Worm (Caenorhabditis elegans) whole organism, L4/young adult: ENCODE measurements around the gene C46E10.1.

Source experiments
- W03F9.2 ChIP-seq: fragments of 150-350 bp; optimal IDR thresholded peaks from 2 replicates; lab custom pipeline; 2014; ENCODE audit warnings: missing biosample characterization, missing genetic modification characterization
- dao-5 ChIP-seq: sonication (generic microtip); optimal IDR thresholded peaks from 2 replicates; lab custom pipeline; 2016; ENCODE audit warnings: missing genotype, missing genetic modification characterization, moderate library complexity, missing compliant biosample characterization
- him-1 ChIP-seq: sonication (generic microtip); optimal IDR thresholded peaks from 2 replicates; lab custom pipeline; 2016; ENCODE audit warnings: missing genotype, missing genetic modification reagents, missing genetic modification characterization, missing compliant biosample characterization

C46E10.1 gene

ce11 chrII:3724175-3724715 is at the start of gene C46E10.1:
C46E10.1 (plus strand) TSS chrII:3724225.
- TF ChIP-seq dao-5 (tag; lab: Kevin White, UChicago) (no peak), him-1 (no peak)

DNA sequence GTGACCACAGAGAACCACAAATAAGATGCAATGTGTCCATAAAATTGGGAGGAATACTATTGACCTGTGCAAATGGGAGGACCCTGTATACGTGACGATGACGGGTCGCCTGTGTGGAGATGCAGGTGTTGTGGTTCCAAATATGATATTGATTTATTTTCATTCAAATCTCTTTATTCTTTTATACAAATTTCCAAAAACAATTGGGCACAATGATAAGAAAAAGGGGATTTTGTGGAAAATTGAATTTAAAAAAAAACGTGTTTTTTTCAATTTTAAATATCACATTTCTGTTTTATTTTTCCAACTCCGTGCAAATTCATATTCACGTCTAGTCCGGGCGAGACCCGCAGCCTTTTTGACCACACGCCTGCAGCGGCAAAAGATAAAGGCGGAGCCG is 48.8 kb upstream of the C46E10.1 start, which contains the start of gene F19B10.2:
TSS of gene F19B10.2 (plus strand) at position 301 of the 400 bp plus-strand sequence.
- TF ChIP-seq W03F9.2 (tag; lab: Kevin White, UChicago), result no peak
- TF ChIP-seq dao-5 (tag; lab: Kevin White, UChicago), result no peak
- TF ChIP-seq him-1, result no peak

- TF ChIP-seq W03F9.2 (tag; lab: Kevin White, UChicago), result no peak
- no peak for TF ChIP-seq dao-5 (tag; lab: Kevin White, UChicago)
- TF ChIP-seq him-1, result no peak
Observed at ce11 chrII:3678978-3679377, 45.0 kb upstream of the C46E10.1 start.

- no peak for TF ChIP-seq dao-5 (tag; lab: Kevin White, UChicago)
- TF ChIP-seq him-1, result no peak
- TF ChIP-seq W03F9.2 (tag; lab: Kevin White, UChicago), result no peak
Observed at ce11 chrII:3680366-3680765, 43.7 kb upstream of the C46E10.1 start.

- TF ChIP-seq dao-5 (tag; lab: Kevin White, UChicago) (no peak), W03F9.2 (tag; lab: Kevin White, UChicago) (no peak), him-1 (no peak)
Observed at ce11 chrII:3681365-3682083, 42.5 kb upstream of the C46E10.1 start, which contains the start of gene F19B10.10. F19B10.10 (minus strand) TSS chrII:3681415.

DNA sequence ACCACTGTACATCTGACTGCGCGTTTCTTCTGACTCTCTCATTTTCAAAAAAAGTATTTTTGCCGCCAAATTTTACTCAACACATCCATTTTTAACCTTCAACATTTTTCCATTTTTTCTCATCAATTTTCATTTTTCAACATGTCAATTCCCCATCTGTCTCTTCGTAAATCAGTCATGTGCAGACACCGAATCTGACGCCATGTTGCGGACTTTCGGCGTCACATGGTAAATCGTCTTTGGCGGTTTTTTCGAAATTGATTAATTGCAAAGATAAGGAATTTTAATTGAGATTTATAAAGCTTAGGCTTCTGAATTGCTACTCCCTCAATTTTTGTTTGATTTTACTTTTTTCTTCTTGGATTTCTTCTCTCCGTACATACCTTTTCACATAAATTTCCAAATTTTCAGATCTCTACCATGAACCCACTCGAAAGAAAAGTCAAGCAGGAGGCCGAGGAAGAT is 41.2 kb upstream of the C46E10.1 start, which contains the start of gene F19B10.1:
TSS of gene F19B10.1 (plus strand) at position 415 of the 465 bp plus-strand sequence.
- TF ChIP-seq dao-5 (tag; lab: Kevin White, UChicago) (no peak), him-1 (no peak), W03F9.2 (tag; lab: Kevin White, UChicago) (peak; percentile 67)

ce11 chrII:3684487-3685067 is 39.4 kb upstream of the C46E10.1 start:
- no peak for TF ChIP-seq him-1
- TF ChIP-seq dao-5 (tag; lab: Kevin White, UChicago), result no peak
- no peak for TF ChIP-seq W03F9.2 (tag; lab: Kevin White, UChicago)

- no peak for TF ChIP-seq W03F9.2 (tag; lab: Kevin White, UChicago)
- TF ChIP-seq dao-5 (tag; lab: Kevin White, UChicago), result no peak
- no peak for TF ChIP-seq him-1
Observed at ce11 chrII:3688333-3688732, 35.7 kb upstream of the C46E10.1 start, which contains the start of gene ifas-1. ifas-1 (minus strand) TSS chrII:3688719.

DNA sequence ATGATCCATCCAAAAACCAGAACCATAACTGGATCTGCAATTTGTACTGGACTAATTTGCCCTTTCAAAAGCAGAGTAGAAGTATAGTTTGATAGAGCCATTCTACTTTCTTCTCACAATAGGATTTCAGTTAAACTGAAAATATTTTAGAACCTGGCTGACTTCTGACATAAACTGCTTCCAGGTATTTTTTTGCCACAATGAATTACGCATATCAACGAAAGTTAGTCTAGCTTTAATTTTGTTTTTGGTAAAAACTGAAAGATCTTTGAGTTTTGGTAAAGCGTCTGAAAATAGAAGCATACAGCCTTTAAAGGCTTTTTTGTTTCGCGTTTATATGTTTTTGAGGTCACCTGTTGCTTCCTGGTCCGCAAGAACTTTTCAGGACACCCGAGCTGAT is 33.4 kb upstream of the C46E10.1 start, which contains the start of gene srx-101:
TSS of gene srx-101 (minus strand) at position 101 of the 400 bp plus-strand sequence.
- TF ChIP-seq dao-5 (tag; lab: Kevin White, UChicago) (no peak), W03F9.2 (tag; lab: Kevin White, UChicago) (no peak), him-1 (no peak)

DNA sequence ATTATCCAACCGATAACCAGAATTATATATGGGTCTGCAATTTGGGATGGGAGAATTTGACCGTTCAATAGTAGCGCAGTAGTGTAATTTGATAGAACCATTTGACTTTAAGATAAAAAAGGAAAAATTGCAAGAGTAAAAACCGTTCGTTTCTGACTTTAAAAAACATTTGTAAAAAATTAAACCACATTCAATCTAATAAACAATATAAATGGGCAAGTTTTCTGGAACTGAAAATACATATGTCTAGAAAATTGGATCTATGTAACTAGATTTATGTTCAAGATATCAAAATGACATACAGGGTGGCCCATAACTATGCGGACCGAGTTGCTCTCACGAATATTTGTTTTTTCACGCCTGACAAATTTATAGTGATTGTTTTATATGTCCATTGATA is 29.4 kb upstream of the C46E10.1 start, which contains the start of gene srx-102:
TSS of gene srx-102 (minus strand) at position 101 of the 400 bp plus-strand sequence.
- no peak for TF ChIP-seq dao-5 (tag; lab: Kevin White, UChicago)
- no peak for TF ChIP-seq W03F9.2 (tag; lab: Kevin White, UChicago)
- no peak for TF ChIP-seq him-1

DNA sequence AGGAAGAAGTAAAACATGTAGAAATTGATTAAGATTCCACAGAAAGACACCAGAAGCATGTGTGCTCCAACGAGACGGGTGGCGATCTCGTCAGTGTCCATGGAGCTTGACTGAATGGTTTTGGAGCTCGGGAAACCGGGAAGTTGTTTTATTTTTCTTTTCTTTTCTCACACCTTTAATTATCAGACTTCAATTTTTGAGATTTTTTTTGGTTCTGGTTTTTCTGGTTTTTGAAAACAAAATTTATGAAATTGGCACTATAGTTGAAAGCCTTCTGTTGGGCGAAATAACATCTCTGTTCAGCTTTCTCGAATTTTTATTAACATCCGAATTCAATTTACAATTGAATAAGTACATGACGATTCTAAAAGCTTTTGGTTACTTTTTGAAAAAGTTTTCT is 24.4 kb upstream of the C46E10.1 start, which contains the start of gene srx-104:
TSS of gene srx-104 (minus strand) at position 101 of the 400 bp plus-strand sequence.
- TF ChIP-seq W03F9.2 (tag; lab: Kevin White, UChicago) (no peak), dao-5 (tag; lab: Kevin White, UChicago) (no peak), him-1 (no peak)

- TF ChIP-seq W03F9.2 (tag; lab: Kevin White, UChicago) (no peak), him-1 (no peak), dao-5 (tag; lab: Kevin White, UChicago) (no peak)
Observed at ce11 chrII:3701305-3701704, 22.7 kb upstream of the C46E10.1 start, which contains the start of gene srx-105. srx-105 (minus strand) TSS chrII:3701405.

ce11 chrII:3705320-3705719 is 18.7 kb upstream of the C46E10.1 start, which contains the start of gene srx-108:
srx-108 (plus strand) TSS chrII:3705620.
- no peak for TF ChIP-seq W03F9.2 (tag; lab: Kevin White, UChicago)
- TF ChIP-seq him-1, result no peak
- no peak for TF ChIP-seq dao-5 (tag; lab: Kevin White, UChicago)
